Worm (Caenorhabditis elegans): ENCODE results near the gene gst-13.

Gene gst-13

DNA sequence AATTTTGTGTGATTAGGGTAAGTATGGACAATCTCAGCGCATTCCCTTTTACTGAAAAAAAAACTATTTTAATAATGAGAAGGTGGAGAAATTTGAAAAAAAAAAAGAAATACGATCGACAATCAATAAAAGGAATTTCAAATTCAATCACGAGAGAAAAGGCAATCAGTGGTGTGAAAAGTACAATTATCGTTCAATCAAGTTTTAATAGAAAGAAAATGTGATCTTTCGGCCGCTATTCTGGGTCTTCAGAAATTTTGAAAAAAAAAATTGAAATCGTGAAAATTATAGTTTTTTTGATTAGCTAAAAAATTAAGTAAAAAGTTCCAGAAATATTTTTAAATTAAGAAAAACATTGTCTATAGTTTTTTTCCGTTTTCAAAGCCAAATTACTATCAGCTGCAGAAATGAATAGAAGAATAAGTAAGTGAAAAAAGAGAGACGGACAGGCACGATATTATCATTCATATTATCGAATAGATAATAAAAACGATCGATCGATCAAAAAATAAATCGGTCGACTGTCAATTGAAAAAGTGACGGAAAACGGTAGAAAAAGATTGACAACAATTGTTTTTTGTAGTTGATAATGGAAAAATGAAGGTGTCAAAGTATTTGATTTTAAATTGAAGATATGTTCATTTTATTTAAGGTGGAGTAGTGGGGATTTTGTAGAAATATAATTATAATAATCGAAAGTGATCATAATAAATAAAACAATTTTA lies 49.0 kb downstream of the gst-13 start, which contains the start of gene gldi-3 (continued):
- no peak for TF ChIP-seq lim-7 (GFP tag; IDR thresholded peaks at IDR 0.05)
- no peak for TF ChIP-seq mdl-1 (tag; optimal IDR thresholded peaks at IDR 0.05)
- no peak for TF ChIP-seq gei-8 (GFP tag; optimal IDR thresholded peaks at IDR 0.05)
- no peak for TF ChIP-seq daf-12 (tag; optimal IDR thresholded peaks at IDR 0.05)
- no peak for TF ChIP-seq egl-43 (GFP tag; IDR thresholded peaks at IDR 0.05)
- TF ChIP-seq madf-9 (GFP tag; conservative IDR thresholded peaks at IDR 0.05), result no peak
- TF ChIP-seq daf-8 (GFP tag; IDR thresholded peaks at IDR 0.05), result no peak
- TF ChIP-seq nhr-41 (GFP tag; IDR thresholded peaks at IDR 0.05), result no peak
- no peak for TF ChIP-seq spr-1 (tag; optimal IDR thresholded peaks at IDR 0.05)
- no peak for TF ChIP-seq mdt-29 (GFP tag; IDR thresholded peaks at IDR 0.05)
- TF ChIP-seq nhr-10 (tag; optimal IDR thresholded peaks at IDR 0.05), result no peak
- no peak for TF ChIP-seq D1046.2 (GFP tag; IDR thresholded peaks at IDR 0.05)
- TF ChIP-seq jun-1 (tag; optimal IDR thresholded peaks at IDR 0.05), result no peak
- no peak for TF ChIP-seq F10B5.3 (tag; optimal IDR thresholded peaks at IDR 0.05)
- TF ChIP-seq zip-2 (tag; optimal IDR thresholded peaks at IDR 0.05), result no peak
- TF ChIP-seq nhr-77 (tag; optimal IDR thresholded peaks at IDR 0.05), result peak; percentile 13
- peak; percentile 60 for TF ChIP-seq hlh-11 (tag; optimal IDR thresholded peaks at IDR 0.05)
- TF ChIP-seq dmd-9 (GFP tag; IDR thresholded peaks at IDR 0.05), result no peak
- TF ChIP-seq zfp-3 (GFP tag; conservative IDR thresholded peaks at IDR 0.05), result no peak
- no peak for TF ChIP-seq lir-3 (tag; optimal IDR thresholded peaks at IDR 0.05)
- no peak for TF ChIP-seq mep-1 (tag; optimal IDR thresholded peaks at IDR 0.05)
- TF ChIP-seq ceh-28 (tag; optimal IDR thresholded peaks at IDR 0.05), result no peak
- peak; percentile 22 for TF ChIP-seq nhr-48 (tag; optimal IDR thresholded peaks at IDR 0.05)
- TF ChIP-seq dve-1 (tag; optimal IDR thresholded peaks at IDR 0.05; ENCODE audit: insufficient read depth), result peak; percentile 72
- TF ChIP-seq T26A8.4 (GFP tag; IDR thresholded peaks at IDR 0.05), result no peak
- TF ChIP-seq lin-38 (GFP tag; IDR thresholded peaks at IDR 0.05), result no peak
- no peak for TF ChIP-seq pha-4 (GFP tag; IDR thresholded peaks at IDR 0.05)
- no peak for TF ChIP-seq pha-4 (tag; optimal IDR thresholded peaks at IDR 0.05)

- TF ChIP-seq unc-130 (GFP tag; optimal IDR thresholded peaks at IDR 0.05) (no peak), lir-3 (tag; optimal IDR thresholded peaks at IDR 0.05) (no peak), spr-1 (tag; optimal IDR thresholded peaks at IDR 0.05) (no peak), nhr-42 (GFP tag; IDR thresholded peaks at IDR 0.05) (no peak), saeg-2 (GFP tag; IDR thresholded peaks at IDR 0.05) (no peak), nhr-48 (tag; optimal IDR thresholded peaks at IDR 0.05) (no peak), ZK546.5 (tag; optimal IDR thresholded peaks at IDR 0.05) (no peak), egl-43 (GFP tag; IDR thresholded peaks at IDR 0.05) (no peak), tra-1 (GFP tag; IDR thresholded peaks at IDR 0.05) (no peak), spr-3 (GFP tag; optimal IDR thresholded peaks at IDR 0.05) (no peak), pha-4 (GFP tag; IDR thresholded peaks at IDR 0.05) (no peak), pha-4 (tag; optimal IDR thresholded peaks at IDR 0.05) (no peak), ceh-44 (GFP tag; IDR thresholded peaks at IDR 0.05) (no peak), Y48G9A.11 (GFP tag; IDR thresholded peaks at IDR 0.05) (no peak), arid-1 (GFP tag; conservative IDR thresholded peaks at IDR 0.05) (no peak), fkh-10 (GFP tag; optimal IDR thresholded peaks at IDR 0.05) (no peak), daf-16 (GFP tag; optimal IDR thresholded peaks at IDR 0.05) (no peak), daf-16 (tag; optimal IDR thresholded peaks at IDR 0.05) (no peak), F49E8.2 (tag; optimal IDR thresholded peaks at IDR 0.05; ENCODE audit: borderline replicate concordance) (no peak)
Measured at ce11 chrII:9280846-9281245, 49.6 kb downstream of the gst-13 start.

Data from whole organism, L4 larva.